Worm (Caenorhabditis elegans) whole organism, mixed stage, embryonic: ENCODE data around the gene hrde-1.

Source experiments
- M03D4.4 ChIP-seq: sonication (generic microtip); optimal IDR thresholded peaks from 2 replicates; lab custom pipeline; 2017; ENCODE audit warnings: mild to moderate bottlenecking, missing genetic modification characterization, missing compliant biosample characterization
- bed-3 ChIP-seq: fragments of 200-800 bp; sonication (Bioruptor generic); optimal IDR thresholded peaks from 3 replicates; lab custom pipeline; 2018; ENCODE audit warnings: mild to moderate bottlenecking, missing genetic modification characterization, moderate library complexity, missing compliant biosample characterization
- blmp-1 ChIP-seq: fragments of 150-350 bp; optimal IDR thresholded peaks from 2 replicates; lab custom pipeline; 2014; ENCODE audit warnings: missing biosample characterization, missing genetic modification characterization
- ceh-39 ChIP-seq: fragments of 150-350 bp; optimal IDR thresholded peaks from 2 replicates; lab custom pipeline; 2014; ENCODE audit warnings: missing biosample characterization, missing genetic modification characterization
- ceh-43 ChIP-seq: fragments of 200-800 bp; sonication (Bioruptor generic); optimal IDR thresholded peaks from 2 replicates; lab custom pipeline; 2018; ENCODE audit warnings: mild to moderate bottlenecking, missing genetic modification characterization, moderate library complexity, missing compliant biosample characterization
- ceh-83 ChIP-seq: fragments of 200-800 bp; sonication (Bioruptor generic); optimal IDR thresholded peaks from 2 replicates; lab custom pipeline; 2018; ENCODE audit warnings: mild to moderate bottlenecking, missing genetic modification characterization, missing compliant biosample characterization
- ces-1 ChIP-seq: fragments of 150-350 bp; optimal IDR thresholded peaks from 2 replicates; lab custom pipeline; 2014; ENCODE audit warnings: missing biosample characterization, missing genetic modification reagents, missing genetic modification characterization
- cnd-1 ChIP-seq: fragments of 200-800 bp; sonication (Bioruptor generic); optimal IDR thresholded peaks from 2 replicates; lab custom pipeline; 2018; ENCODE audit warnings: mild to moderate bottlenecking, missing genetic modification characterization, missing compliant biosample characterization
- drap-1 ChIP-seq: fragments of 200-800 bp; sonication (Bioruptor generic); optimal IDR thresholded peaks from 3 replicates; lab custom pipeline; 2018; ENCODE audit warnings: mild to moderate bottlenecking, missing genetic modification characterization, missing compliant biosample characterization
- elt-1 ChIP-seq: sonication (generic microtip); optimal IDR thresholded peaks from 2 replicates; lab custom pipeline; 2017; ENCODE audit warnings: missing genetic modification characterization, mild to moderate bottlenecking, missing compliant biosample characterization, antibody characterized with exemption, moderate library complexity, borderline replicate concordance; ENCODE audit not compliant: insufficient read depth
- elt-3 ChIP-seq: fragments of 150-350 bp; optimal IDR thresholded peaks from 2 replicates; lab custom pipeline; 2014; ENCODE audit warnings: missing biosample characterization, missing genetic modification characterization
- flh-1 ChIP-seq: fragments of 200-800 bp; sonication (Bioruptor generic); optimal IDR thresholded peaks from 2 replicates; lab custom pipeline; 2018; ENCODE audit warnings: mild to moderate bottlenecking, missing genetic modification characterization, moderate library complexity, missing compliant biosample characterization
- ham-2 ChIP-seq: fragments of 200-800 bp; sonication (Bioruptor generic); optimal IDR thresholded peaks from 2 replicates; lab custom pipeline; 2018; ENCODE audit warnings: mild to moderate bottlenecking, missing genetic modification characterization, missing compliant biosample characterization
- hlh-1 ChIP-seq: fragments of 150-350 bp; optimal IDR thresholded peaks from 2 replicates; lab custom pipeline; 2014; ENCODE audit warnings: missing biosample characterization, missing genetic modification reagents, missing genetic modification characterization
- lin-13 ChIP-seq: fragments of 150-350 bp; optimal IDR thresholded peaks from 2 replicates; lab custom pipeline; 2014; ENCODE audit warnings: missing biosample characterization, missing genetic modification characterization
- lin-32 ChIP-seq: fragments of 200-800 bp; sonication (Bioruptor generic); optimal IDR thresholded peaks from 2 replicates; lab custom pipeline; 2018; ENCODE audit warnings: mild to moderate bottlenecking, missing genetic modification characterization, missing compliant biosample characterization
- lsy-2 ChIP-seq: fragments of 150-350 bp; optimal IDR thresholded peaks from 2 replicates; lab custom pipeline; 2014; ENCODE audit warnings: missing biosample characterization, missing genetic modification characterization
- mab-5 ChIP-seq: fragments of 150-350 bp; optimal IDR thresholded peaks from 2 replicates; lab custom pipeline; 2014; ENCODE audit warnings: missing biosample characterization, missing genetic modification characterization
- mep-1 ChIP-seq: fragments of 150-350 bp; optimal IDR thresholded peaks from 2 replicates; lab custom pipeline; 2017; ENCODE audit warnings: missing biosample characterization, missing genetic modification reagents, missing genetic modification characterization, inconsistent platforms
- mls-2 ChIP-seq: sonication (generic microtip); optimal IDR thresholded peaks from 2 replicates; lab custom pipeline; 2016; ENCODE audit warnings: mild to moderate bottlenecking, missing genetic modification characterization, moderate library complexity, missing compliant biosample characterization
- nhr-12 ChIP-seq: fragments of 150-350 bp; optimal IDR thresholded peaks from 2 replicates; lab custom pipeline; 2014; ENCODE audit warnings: missing biosample characterization, missing genetic modification characterization
- nhr-2 ChIP-seq: fragments of 150-350 bp; optimal IDR thresholded peaks from 2 replicates; lab custom pipeline; 2014; ENCODE audit warnings: missing biosample characterization, missing genetic modification characterization
- nhr-237 ChIP-seq: fragments of 150-350 bp; optimal IDR thresholded peaks from 2 replicates; lab custom pipeline; 2014; ENCODE audit warnings: missing biosample characterization, missing genetic modification characterization
- nhr-28 ChIP-seq: fragments of 150-350 bp; optimal IDR thresholded peaks from 2 replicates; lab custom pipeline; 2014; ENCODE audit warnings: missing biosample characterization, missing genetic modification characterization
- nhr-76 ChIP-seq: sonication (generic microtip); optimal IDR thresholded peaks from 2 replicates; lab custom pipeline; 2017; ENCODE audit warnings: missing biosample characterization, missing genetic modification characterization
- pha-4 ChIP-seq: fragments of 150-350 bp; optimal IDR thresholded peaks from 2 replicates; lab custom pipeline; 2018; ENCODE audit warnings: missing biosample characterization, missing genetic modification reagents, missing genetic modification characterization
- sem-2 ChIP-seq: fragments of 200-800 bp; sonication (Bioruptor generic); optimal IDR thresholded peaks from 2 replicates; lab custom pipeline; 2018; ENCODE audit warnings: mild to moderate bottlenecking, missing genetic modification characterization, missing compliant biosample characterization
- snpc-4 ChIP-seq: fragments of 150-350 bp; optimal IDR thresholded peaks from 2 replicates; lab custom pipeline; 2014; ENCODE audit warnings: missing biosample characterization, missing genetic modification characterization
- sptf-1 ChIP-seq: sonication (generic microtip); optimal IDR thresholded peaks from 2 replicates; lab custom pipeline; 2017; ENCODE audit warnings: mild to moderate bottlenecking, missing genetic modification characterization, moderate library complexity, missing compliant biosample characterization
- tbx-8 ChIP-seq: fragments of 200-800 bp; sonication (Bioruptor generic); optimal IDR thresholded peaks from 2 replicates; lab custom pipeline; 2018; ENCODE audit warnings: mild to moderate bottlenecking, missing genetic modification characterization, moderate library complexity, missing compliant biosample characterization
- unc-120 ChIP-seq: sonication (generic microtip); optimal IDR thresholded peaks from 2 replicates; lab custom pipeline; 2017; ENCODE audit warnings: missing genetic modification characterization, missing compliant biosample characterization; ENCODE audit not compliant: poor library complexity, severe bottlenecking
- unc-39 ChIP-seq: fragments of 150-350 bp; optimal IDR thresholded peaks from 2 replicates; lab custom pipeline; 2014; ENCODE audit warnings: missing biosample characterization, missing genetic modification characterization
- unc-62 ChIP-seq: fragments of 150-350 bp; optimal IDR thresholded peaks from 2 replicates; lab custom pipeline; 2014; ENCODE audit warnings: missing biosample characterization, missing genetic modification reagents, missing genetic modification characterization
- zip-8 ChIP-seq: fragments of 150-350 bp; optimal IDR thresholded peaks from 2 replicates; lab custom pipeline; 2014; ENCODE audit warnings: missing biosample characterization, missing genetic modification characterization
- ztf-11 ChIP-seq: fragments of 150-350 bp; optimal IDR thresholded peaks from 2 replicates; lab custom pipeline; 2014; ENCODE audit warnings: missing biosample characterization, missing genetic modification characterization

hrde-1 gene

DNA sequence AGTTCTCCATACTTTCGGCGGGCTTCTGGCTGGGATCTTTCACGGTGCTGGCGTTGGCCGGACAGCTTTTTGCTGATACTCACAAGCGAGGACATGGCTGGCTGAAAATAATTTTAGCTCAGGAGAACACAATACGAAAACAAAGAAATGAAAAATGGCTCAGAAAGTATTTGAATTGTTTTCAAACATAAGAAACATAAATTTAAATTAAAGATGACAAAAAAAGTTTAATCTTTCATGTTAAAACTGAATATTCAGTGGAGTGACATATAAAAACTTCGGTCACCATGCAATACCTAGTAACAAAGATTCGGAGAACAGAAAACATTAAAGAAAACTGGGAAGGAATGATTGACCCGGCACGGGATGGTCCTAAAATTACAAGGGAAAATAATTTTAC, 2.6 kb upstream of the hrde-1 start, which contains the start of gene C16C10.2:
TSS of gene C16C10.2 (minus strand) at position 101 of the 400 bp plus-strand sequence.
- TF ChIP-seq nhr-12 (tag; lab: Kevin White, UChicago) = no peak
- TF ChIP-seq ceh-43 (GFP tag; lab: Kevin White, UChicago) = no peak
- TF ChIP-seq unc-39 (tag; lab: Kevin White, UChicago) = no peak
- TF ChIP-seq unc-120 = no peak
- TF ChIP-seq hlh-1 (tag; lab: Kevin White, UChicago) = no peak
- TF ChIP-seq blmp-1 = no peak
- TF ChIP-seq elt-1 (tag; lab: Kevin White, UChicago) = no peak
- TF ChIP-seq nhr-28 = no peak
- no peak for TF ChIP-seq unc-62
- TF ChIP-seq nhr-76 = no peak
- no peak for TF ChIP-seq zip-8

DNA sequence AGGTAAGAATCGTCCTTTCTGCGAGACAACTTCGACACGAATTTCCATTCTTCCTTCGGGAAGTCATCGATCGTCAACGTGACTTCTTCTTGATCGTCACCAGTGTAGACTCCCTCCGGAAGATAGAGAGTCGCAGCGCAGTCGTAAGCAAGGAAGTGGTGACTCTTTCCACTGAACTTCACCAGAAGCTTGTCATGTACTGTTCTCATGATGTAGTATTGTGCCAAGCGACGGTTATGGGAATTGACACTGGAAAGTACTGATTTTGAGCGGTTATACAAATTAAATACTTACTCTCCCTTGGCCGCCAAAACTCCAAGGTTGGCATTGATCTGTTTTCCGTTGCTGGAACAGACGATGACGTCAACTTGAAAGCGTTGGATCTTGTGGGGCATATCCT, 470 bp downstream of the hrde-1 start:
- TF ChIP-seq elt-3 (tag; lab: Kevin White, UChicago) (no peak), pha-4 (tag; lab: Kevin White, UChicago) (no peak), M03D4.4 (tag; lab: Kevin White, UChicago) (no peak), ham-2 (GFP tag; lab: Kevin White, UChicago) (no peak), bed-3 (GFP tag; lab: Kevin White, UChicago) (no peak)
- TF ChIP-seq, all 35 proteins: peak for 0

DNA sequence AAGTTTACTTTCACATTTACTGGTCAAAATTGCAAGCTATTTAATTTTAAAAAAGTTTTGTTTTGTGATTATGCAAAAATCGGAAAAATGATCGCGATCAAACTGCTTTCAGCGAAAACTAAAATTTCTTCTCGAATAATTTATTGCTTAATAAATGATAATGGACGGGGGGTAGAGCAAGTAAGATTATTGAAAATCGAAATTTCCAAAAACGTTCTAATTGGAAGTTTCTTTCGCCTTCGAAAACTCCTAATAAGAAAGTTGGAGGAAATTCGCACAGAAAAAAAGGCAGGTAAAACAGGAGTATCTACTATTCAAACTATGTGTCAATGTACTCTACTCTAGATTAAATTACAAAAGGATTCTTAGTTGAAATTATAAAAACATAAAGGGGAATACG, 3.7 kb downstream of the hrde-1 start:
- TF ChIP-seq M03D4.4 (tag; lab: Kevin White, UChicago) = no peak
- no peak for TF ChIP-seq sptf-1 (tag; lab: Kevin White, UChicago)
- no peak for TF ChIP-seq unc-39 (tag; lab: Kevin White, UChicago)
- TF ChIP-seq nhr-12 (tag; lab: Kevin White, UChicago) = no peak
- TF ChIP-seq cnd-1 (tag; lab: Kevin White, UChicago) = no peak
- no peak for TF ChIP-seq sem-2 (GFP tag; lab: Kevin White, UChicago)
- no peak for TF ChIP-seq unc-62
- TF ChIP-seq ceh-39 (tag; lab: Kevin White, UChicago) = no peak
- TF ChIP-seq ceh-83 = no peak
- TF ChIP-seq elt-3 (tag; lab: Kevin White, UChicago) = no peak

DNA sequence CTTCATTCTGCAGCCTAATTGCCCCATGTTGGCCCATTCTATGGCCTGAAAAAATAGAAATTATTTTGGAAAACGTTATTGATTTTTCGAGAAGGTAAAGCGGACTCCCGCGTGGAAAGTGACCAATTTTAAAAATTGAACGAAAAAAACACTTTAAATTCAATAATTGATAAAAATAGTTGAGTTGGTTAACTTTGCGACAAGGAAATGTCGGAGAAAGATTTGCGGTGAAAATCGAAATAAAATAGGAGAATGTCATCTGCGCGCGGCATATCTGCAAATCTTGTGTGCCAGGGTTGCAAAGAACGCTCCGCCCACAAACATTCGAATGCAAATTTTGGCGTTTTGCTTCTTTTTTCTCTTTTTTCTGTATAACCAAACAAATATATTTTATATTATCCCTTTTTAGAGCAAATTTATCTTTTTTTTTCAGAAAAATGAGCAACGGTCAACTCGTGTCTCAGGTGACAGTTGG, 5.0 kb downstream of the hrde-1 start, which contains the start of the genes rnf-121 and C16C10.4:
TSS of gene rnf-121 (minus strand) at position 51 of the 475 bp plus-strand sequence.
TSS of gene C16C10.4 (plus strand) at position 434 of the 475 bp plus-strand sequence.
- TF ChIP-seq nhr-237 = peak; percentile 53
- TF ChIP-seq drap-1 (GFP tag; lab: Kevin White, UChicago) = peak; percentile 88
- TF ChIP-seq nhr-28 = peak; percentile 73
- peak; percentile 81 for TF ChIP-seq lin-13 (tag; lab: Kevin White, UChicago)
- peak; percentile 71 for TF ChIP-seq unc-39 (tag; lab: Kevin White, UChicago)
- peak; percentile 94 for TF ChIP-seq cnd-1 (tag; lab: Kevin White, UChicago)
- TF ChIP-seq snpc-4 (tag; lab: Kevin White, UChicago) = no peak
- peak; percentile 91 for TF ChIP-seq mab-5 (tag; lab: Kevin White, UChicago)
- peak; percentile 96 for TF ChIP-seq sptf-1 (tag; lab: Kevin White, UChicago)
- no peak for TF ChIP-seq ces-1 (GFP tag; lab: Kevin White, UChicago)
- peak; percentile 89 for TF ChIP-seq lin-32 (GFP tag; lab: Kevin White, UChicago)
- TF ChIP-seq sem-2 (GFP tag; lab: Kevin White, UChicago) = peak; percentile 82
- peak; percentile 92 for TF ChIP-seq ceh-43 (GFP tag; lab: Kevin White, UChicago)
- peak; percentile 73 for TF ChIP-seq nhr-76
- TF ChIP-seq unc-62 = peak; percentile 7
- TF ChIP-seq blmp-1 = peak; percentile 73
- peak; percentile 83 for TF ChIP-seq bed-3 (GFP tag; lab: Kevin White, UChicago)
- TF ChIP-seq mep-1 (tag; lab: Kevin White, UChicago) = peak; percentile 82
- TF ChIP-seq ham-2 (GFP tag; lab: Kevin White, UChicago) = peak; percentile 73
- TF ChIP-seq flh-1 (GFP tag; lab: Kevin White, UChicago) = peak; percentile 83
- peak; percentile 51 for TF ChIP-seq ceh-39 (tag; lab: Kevin White, UChicago)
- TF ChIP-seq lsy-2 (tag; lab: Kevin White, UChicago) = peak; percentile 72
- peak; percentile 78 for TF ChIP-seq elt-3 (tag; lab: Kevin White, UChicago)
- peak; percentile 81 for TF ChIP-seq tbx-8
- peak; percentile 20 for TF ChIP-seq nhr-2 (tag; lab: Kevin White, UChicago)
- TF ChIP-seq mls-2 (tag; lab: Kevin White, UChicago) = peak; percentile 94
- TF ChIP-seq zip-8 = no peak
- TF ChIP-seq nhr-12 (tag; lab: Kevin White, UChicago) = peak; percentile 99
- peak; percentile 93 for TF ChIP-seq unc-120
- peak; percentile 75 for TF ChIP-seq elt-1 (tag; lab: Kevin White, UChicago)
- peak; percentile 93 for TF ChIP-seq M03D4.4 (tag; lab: Kevin White, UChicago)
- TF ChIP-seq ztf-11 (tag; lab: Kevin White, UChicago) = peak; percentile 94
- TF ChIP-seq ceh-83 = peak; percentile 94
- peak; percentile 85 for TF ChIP-seq hlh-1 (tag; lab: Kevin White, UChicago)
- TF ChIP-seq pha-4 (tag; lab: Kevin White, UChicago) = peak; percentile 62
- TF ChIP-seq, all 35 proteins: peak for 32
